Worm (Caenorhabditis elegans) whole organism, L2 larva: Measurements from ENCODE around the gene C33C12.1.

Experiments
- C34F6.9 ChIP-seq: fragments of 150-350 bp; optimal IDR thresholded peaks from 2 replicates; lab custom pipeline; 2014; ENCODE audit warnings: missing biosample characterization, missing genetic modification characterization
- F13H6.1 ChIP-seq: sonication (generic microtip); optimal IDR thresholded peaks from 2 replicates; lab custom pipeline; 2016; ENCODE audit warnings: missing genetic modification characterization, missing compliant biosample characterization
- R02D3.7 ChIP-seq: fragments of 150-350 bp; optimal IDR thresholded peaks from 2 replicates; lab custom pipeline; 2014; ENCODE audit warnings: missing biosample characterization, missing genetic modification characterization
- Y55F3AM.14 ChIP-seq: fragments of 200-800 bp; sonication (Bioruptor generic); optimal IDR thresholded peaks from 2 replicates; lab custom pipeline; 2018; ENCODE audit warnings: mild to moderate bottlenecking, missing genetic modification characterization, missing compliant biosample characterization
- ZK546.5 ChIP-seq: sonication (generic microtip); optimal IDR thresholded peaks from 2 replicates; lab custom pipeline; 2017; ENCODE audit warnings: missing biosample characterization, missing genetic modification characterization
- alr-1 ChIP-seq: fragments of 150-350 bp; optimal IDR thresholded peaks from 2 replicates; lab custom pipeline; 2014; ENCODE audit warnings: missing biosample characterization, missing genetic modification characterization
- ceh-16 ChIP-seq: fragments of 150-350 bp; optimal IDR thresholded peaks from 2 replicates; lab custom pipeline; 2014; ENCODE audit warnings: missing biosample characterization, missing genetic modification characterization
- crh-2 ChIP-seq: sonication (generic microtip); optimal IDR thresholded peaks from 2 replicates; lab custom pipeline; 2017; ENCODE audit warnings: missing biosample characterization, missing genetic modification characterization
- egl-27 ChIP-seq: sonication (generic microtip); optimal IDR thresholded peaks from 3 replicates; lab custom pipeline; 2017; ENCODE audit warnings: missing biosample characterization, missing genetic modification reagents, missing genetic modification characterization
- elt-1 ChIP-seq: fragments of 150-350 bp; optimal IDR thresholded peaks from 2 replicates; lab custom pipeline; 2014; ENCODE audit warnings: missing biosample characterization, missing genetic modification characterization
- fos-1 ChIP-seq: fragments of 150-350 bp; optimal IDR thresholded peaks from 2 replicates; lab custom pipeline; 2014; ENCODE audit warnings: missing biosample characterization, missing genetic modification characterization
- gmeb-1 ChIP-seq: fragments of 150-350 bp; optimal IDR thresholded peaks from 2 replicates; lab custom pipeline; 2014; ENCODE audit warnings: missing biosample characterization, missing genetic modification characterization
- lin-13 ChIP-seq: fragments of 150-350 bp; optimal IDR thresholded peaks from 2 replicates; lab custom pipeline; 2014; ENCODE audit warnings: missing biosample characterization, missing genetic modification reagents, missing genetic modification characterization
- lin-39 ChIP-seq: fragments of 150-350 bp; optimal IDR thresholded peaks from 2 replicates; lab custom pipeline; 2014; ENCODE audit warnings: missing biosample characterization, missing genetic modification reagents, missing genetic modification characterization
- lsy-2 ChIP-seq, 2 experiments: fragments of 150-350 bp in 1 of 2; sonication (generic microtip) in 1 of 2; optimal IDR thresholded peaks; 2 replicates each; lab custom pipeline; 2014 to 2017; ENCODE audit warnings: missing biosample characterization in 2 of 2, missing genetic modification characterization in 2 of 2
- mab-5 ChIP-seq: fragments of 150-350 bp; optimal IDR thresholded peaks from 2 replicates; lab custom pipeline; 2014; ENCODE audit warnings: missing biosample characterization, missing genetic modification characterization
- mbf-1 ChIP-seq: sonication (generic microtip); optimal IDR thresholded peaks from 2 replicates; lab custom pipeline; 2017; ENCODE audit warnings: missing biosample characterization, missing genetic modification characterization
- mdl-1 ChIP-seq, 2 experiments: fragments of 150-350 bp in 1 of 2; sonication (generic microtip) in 1 of 2; optimal IDR thresholded peaks; 2 replicates each; lab custom pipeline; 2017; ENCODE audit warnings: missing biosample characterization in 2 of 2, missing genetic modification characterization in 2 of 2
- nhr-11 ChIP-seq: fragments of 150-350 bp; optimal IDR thresholded peaks from 2 replicates; lab custom pipeline; 2014; ENCODE audit warnings: missing biosample characterization, missing genetic modification characterization
- nhr-129 ChIP-seq: fragments of 150-350 bp; optimal IDR thresholded peaks from 2 replicates; lab custom pipeline; 2014; ENCODE audit warnings: missing biosample characterization, missing genetic modification characterization
- nhr-21 ChIP-seq: fragments of 150-350 bp; optimal IDR thresholded peaks from 2 replicates; lab custom pipeline; 2014; ENCODE audit warnings: missing biosample characterization, missing genetic modification characterization
- nhr-23 ChIP-seq: fragments of 150-350 bp; optimal IDR thresholded peaks from 2 replicates; lab custom pipeline; 2014; ENCODE audit warnings: missing biosample characterization, missing genetic modification reagents, missing genetic modification characterization
- nhr-237 ChIP-seq: fragments of 150-350 bp; optimal IDR thresholded peaks from 2 replicates; lab custom pipeline; 2014; ENCODE audit warnings: missing biosample characterization, missing genetic modification characterization
- nhr-25 ChIP-seq: fragments of 150-350 bp; sonication (generic microtip); optimal IDR thresholded peaks from 3 replicates; lab custom pipeline; 2014; ENCODE audit warnings: missing biosample characterization, missing genetic modification characterization
- nhr-6 ChIP-seq: fragments of 150-350 bp; optimal IDR thresholded peaks from 2 replicates; lab custom pipeline; 2014; ENCODE audit warnings: missing biosample characterization, missing genetic modification characterization
- nhr-77 ChIP-seq: fragments of 150-350 bp; optimal IDR thresholded peaks from 2 replicates; lab custom pipeline; 2014; ENCODE audit warnings: missing biosample characterization, missing genetic modification characterization
- skn-1 ChIP-seq: sonication (generic microtip); optimal IDR thresholded peaks from 2 replicates; lab custom pipeline; 2017; ENCODE audit warnings: missing biosample characterization, missing genetic modification characterization
- sma-3 ChIP-seq: sonication (generic microtip); optimal IDR thresholded peaks from 2 replicates; lab custom pipeline; 2016; ENCODE audit warnings: missing genetic modification reagents, missing genetic modification characterization, missing compliant biosample characterization
- sma-9 ChIP-seq, 2 experiments: fragments of 150-350 bp in 1 of 2; sonication (generic microtip) in 1 of 2; optimal IDR thresholded peaks; 2 replicates each; lab custom pipeline; 2014 to 2016; ENCODE audit warnings: missing genetic modification characterization in 2 of 2, mild to moderate bottlenecking in 1 of 2, missing biosample characterization in 1 of 2, missing compliant biosample characterization in 1 of 2, missing genetic modification reagents in 1 of 2, moderate library complexity in 1 of 2
- snpc-4 ChIP-seq: fragments of 150-350 bp; optimal IDR thresholded peaks from 2 replicates; lab custom pipeline; 2014; ENCODE audit warnings: missing biosample characterization, missing genetic modification characterization
- unc-55 ChIP-seq: fragments of 150-350 bp; sonication (generic microtip); optimal IDR thresholded peaks from 3 replicates; lab custom pipeline; 2014; ENCODE audit warnings: missing biosample characterization, missing genetic modification reagents, missing genetic modification characterization
- unc-62 ChIP-seq: fragments of 150-350 bp; optimal IDR thresholded peaks from 2 replicates; lab custom pipeline; 2014; ENCODE audit warnings: missing biosample characterization, missing genetic modification reagents, missing genetic modification characterization
- zag-1 ChIP-seq: fragments of 150-350 bp; optimal IDR thresholded peaks from 2 replicates; lab custom pipeline; 2014; ENCODE audit warnings: missing biosample characterization, missing genetic modification characterization

Gene C33C12.1

ce11 chrII:2177735-2178134 is 20.3 kb upstream of the C33C12.1 start:
- TF ChIP-seq C34F6.9 (tag; lab: Kevin White, UChicago) (no peak), alr-1 (tag; lab: Kevin White, UChicago) (no peak), F13H6.1 (no peak), unc-55 (GFP tag; lab: Kevin White, UChicago) (no peak), mdl-1 (tag; optimal IDR thresholded peaks at IDR 0.05; lab: Kevin White, UChicago) (no peak), nhr-25 (no peak), nhr-6 (tag; lab: Kevin White, UChicago) (no peak), sma-3 (GFP tag; lab: Kevin White, UChicago) (no peak), ZK546.5 (no peak), crh-2 (tag; lab: Kevin White, UChicago) (no peak), nhr-23 (tag; lab: Kevin White, UChicago) (no peak), nhr-129 (no peak), lin-39 (no peak), sma-9 (GFP tag; optimal IDR thresholded peaks at IDR 0.05; lab: Kevin White, UChicago) (no peak), sma-9 (tag; optimal IDR thresholded peaks at IDR 0.05; lab: Kevin White, UChicago) (no peak), Y55F3AM.14 (no peak), nhr-11 (tag; lab: Kevin White, UChicago) (no peak), egl-27 (no peak)

- TF ChIP-seq mbf-1 (tag; lab: Kevin White, UChicago), result no peak
- TF ChIP-seq mdl-1 (tag; optimal IDR thresholded peaks at IDR 0.05; lab: Kevin White, UChicago), result no peak
- TF ChIP-seq nhr-6 (tag; lab: Kevin White, UChicago), result no peak
- TF ChIP-seq fos-1 (tag; lab: Kevin White, UChicago), result peak; percentile 66
- peak; percentile 31 for TF ChIP-seq sma-9 (GFP tag; optimal IDR thresholded peaks at IDR 0.05; lab: Kevin White, UChicago)
- no peak for TF ChIP-seq sma-9 (tag; optimal IDR thresholded peaks at IDR 0.05; lab: Kevin White, UChicago)
These were observed 11.7 kb upstream of the C33C12.1 start, which contains the start of gene gba-2 for ce11 chrII:2186329-2186728. gba-2 (minus strand) TSS chrII:2186434.

ce11 chrII:2186730-2187129 is 11.3 kb upstream of the C33C12.1 start:
- TF ChIP-seq ceh-16 (tag; lab: Kevin White, UChicago), result no peak
- no peak for TF ChIP-seq unc-55 (GFP tag; lab: Kevin White, UChicago)
- TF ChIP-seq elt-1 (tag; lab: Kevin White, UChicago), result no peak
- no peak for TF ChIP-seq nhr-11 (tag; lab: Kevin White, UChicago)
- peak in 1 of 2 experiments; percentile 31 for TF ChIP-seq lsy-2 (tag; optimal IDR thresholded peaks at IDR 0.05; lab: Kevin White, UChicago)
- no peak for TF ChIP-seq Y55F3AM.14
- TF ChIP-seq skn-1, result no peak
- TF ChIP-seq nhr-21 (tag; lab: Kevin White, UChicago), result no peak

- TF ChIP-seq lin-13 (GFP tag; lab: Kevin White, UChicago) (no peak), sma-9 (GFP tag; optimal IDR thresholded peaks at IDR 0.05; lab: Kevin White, UChicago) (no peak), sma-9 (tag; optimal IDR thresholded peaks at IDR 0.05; lab: Kevin White, UChicago) (no peak), nhr-23 (tag; lab: Kevin White, UChicago) (no peak), unc-62 (no peak), lsy-2 (tag; optimal IDR thresholded peaks at IDR 0.05; lab: Kevin White, UChicago) (no peak), ZK546.5 (no peak), nhr-77 (tag; lab: Kevin White, UChicago) (no peak), gmeb-1 (tag; lab: Kevin White, UChicago) (no peak), snpc-4 (tag; lab: Kevin White, UChicago) (no peak), crh-2 (tag; lab: Kevin White, UChicago) (no peak), nhr-237 (tag; lab: Kevin White, UChicago) (no peak)
These were observed 8.7 kb upstream of the C33C12.1 start, which contains the start of gene mtq-2 for ce11 chrII:2189357-2189756. mtq-2 (minus strand) TSS chrII:2189457.

- no peak for TF ChIP-seq snpc-4 (tag; lab: Kevin White, UChicago)
- no peak for TF ChIP-seq zag-1
- no peak for TF ChIP-seq R02D3.7
- TF ChIP-seq unc-55 (GFP tag; lab: Kevin White, UChicago), result no peak
- TF ChIP-seq mab-5 (tag; lab: Kevin White, UChicago), result no peak
- TF ChIP-seq fos-1 (tag; lab: Kevin White, UChicago), result no peak
- TF ChIP-seq crh-2 (tag; lab: Kevin White, UChicago), result no peak
- no peak for TF ChIP-seq lin-39
These were observed 7.5 kb upstream of the C33C12.1 start for ce11 chrII:2190522-2190921.
